Worm (Caenorhabditis elegans): Measurements from ENCODE around the gene ubxn-6.

Gene ubxn-6

ce11 chrIV:4795111-4795510 is 14.2 kb downstream of the ubxn-6 start:
- no peak for TF ChIP-seq unc-62 (GFP tag; optimal IDR thresholded peaks at IDR 0.05)

- no peak for TF ChIP-seq unc-62 (GFP tag; optimal IDR thresholded peaks at IDR 0.05)
Observed at ce11 chrIV:4789445-4789844, 19.9 kb downstream of the ubxn-6 start, which contains the start of gene R11E3.1. TSS of gene R11E3.1 (plus strand) at chrIV:4789745.

DNA sequence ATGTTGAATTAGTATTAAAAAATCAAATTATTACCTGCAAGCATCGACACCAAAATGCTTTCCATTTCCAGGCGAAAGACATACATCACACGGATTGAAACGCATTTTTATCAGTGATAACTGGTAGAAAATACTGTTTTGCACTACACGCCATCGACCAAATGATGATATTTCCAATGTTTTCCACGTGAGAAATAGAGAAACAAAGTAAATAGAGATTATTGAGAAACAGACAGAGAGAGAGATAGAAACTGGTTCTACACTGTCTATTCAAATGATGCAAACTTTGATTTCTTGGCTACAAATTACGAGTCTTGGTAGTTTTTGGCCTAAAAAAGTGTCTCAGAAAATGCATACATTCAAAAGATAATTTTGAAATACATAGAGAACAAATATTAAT is 21.0 kb downstream of the ubxn-6 start, which contains the start of gene nhr-104:
TSS of gene nhr-104 (minus strand) at position 361 of the 400 bp plus-strand sequence.
- TF ChIP-seq unc-62 (GFP tag; optimal IDR thresholded peaks at IDR 0.05): no peak

DNA sequence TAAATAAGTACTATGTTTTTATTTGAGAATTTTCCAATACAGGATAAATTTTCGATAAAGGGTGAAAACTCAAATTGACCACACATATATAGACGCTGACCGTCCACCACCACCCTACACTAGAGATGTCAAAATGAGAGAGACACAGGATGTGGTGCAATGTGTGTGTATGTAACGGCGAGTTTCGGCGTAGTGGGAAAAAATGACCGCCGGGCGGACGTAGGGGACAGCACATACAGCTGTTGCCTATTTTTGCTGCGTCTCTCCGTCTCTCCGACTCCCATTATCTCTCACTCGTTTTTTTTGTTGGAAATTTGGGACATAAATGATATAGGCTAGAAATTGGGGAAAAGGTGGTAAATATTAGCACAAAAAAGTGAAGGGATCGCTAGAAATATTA is 28.2 kb downstream of the ubxn-6 start:
- TF ChIP-seq unc-62 (GFP tag; optimal IDR thresholded peaks at IDR 0.05): no peak

ce11 chrIV:4780129-4780528 is 29.2 kb downstream of the ubxn-6 start, which contains the start of gene set-15:
TSS of gene set-15 (minus strand) at chrIV:4780229.
- TF ChIP-seq unc-62 (GFP tag; optimal IDR thresholded peaks at IDR 0.05): no peak

DNA sequence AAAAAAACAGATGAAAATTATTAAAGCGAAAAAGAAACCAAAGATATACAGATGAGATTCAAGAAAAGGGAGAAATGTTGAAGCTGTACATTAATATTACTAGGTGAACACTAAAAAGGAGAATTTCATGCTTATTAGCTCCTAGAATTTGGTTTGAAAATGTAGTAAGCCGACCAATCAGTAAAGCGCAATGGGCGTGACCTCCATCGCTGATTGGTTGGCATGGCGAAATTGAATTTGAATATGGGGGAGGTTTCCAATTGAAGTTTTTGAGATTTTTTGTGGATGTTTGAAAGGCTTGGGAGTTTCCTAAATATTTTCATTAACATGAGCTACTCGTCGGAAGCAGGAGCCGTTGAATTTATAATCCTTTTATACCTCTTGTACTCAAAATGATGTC is 32.8 kb downstream of the ubxn-6 start:
- no peak for TF ChIP-seq unc-62 (GFP tag; optimal IDR thresholded peaks at IDR 0.05)

DNA sequence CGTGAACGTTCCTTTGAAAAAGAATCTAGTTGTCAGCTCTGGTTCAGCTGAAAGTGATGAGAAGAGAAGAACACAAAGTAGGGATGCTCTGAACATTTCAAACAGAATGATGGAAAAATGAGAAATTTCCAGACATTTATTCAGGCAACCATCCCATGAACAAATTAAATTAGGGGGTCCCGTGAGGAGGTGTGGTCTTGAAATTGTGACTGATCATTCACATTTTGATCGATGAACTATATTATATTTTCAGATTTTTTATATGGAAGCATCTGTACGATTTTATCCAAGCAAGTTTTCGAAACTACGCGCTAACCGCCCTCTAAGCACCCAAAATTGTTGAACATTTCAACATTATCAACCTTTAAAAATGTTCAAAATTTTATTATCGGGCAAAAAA is 33.3 kb downstream of the ubxn-6 start, which contains the start of gene R11E3.19:
TSS of gene R11E3.19 (minus strand) at position 101 of the 400 bp plus-strand sequence.
- TF ChIP-seq unc-62 (GFP tag; optimal IDR thresholded peaks at IDR 0.05): no peak

- no peak for TF ChIP-seq unc-62 (GFP tag; optimal IDR thresholded peaks at IDR 0.05)
Observed at ce11 chrIV:4771792-4772191, 37.5 kb downstream of the ubxn-6 start, which contains the start of gene R11E3.2. TSS of gene R11E3.2 (plus strand) at chrIV:4772092.

DNA sequence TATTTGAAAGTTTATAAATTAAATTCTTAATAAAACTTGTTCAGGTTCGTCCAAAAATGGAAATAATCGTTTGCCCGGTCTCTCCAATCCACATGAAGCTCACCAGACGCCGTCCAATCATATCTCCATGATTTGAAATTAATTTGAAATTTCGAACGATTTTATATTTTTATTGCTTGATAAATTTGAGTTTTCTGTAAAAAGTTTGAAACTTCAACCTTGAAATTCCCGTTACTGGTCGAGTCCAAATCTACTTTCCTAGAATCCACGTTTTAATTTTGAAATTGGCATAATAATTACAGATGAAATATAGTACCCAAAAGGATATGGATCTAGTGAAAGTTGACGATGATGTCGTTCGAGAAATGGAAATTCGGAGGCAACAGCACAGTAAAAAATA is 44.9 kb downstream of the ubxn-6 start, which contains the start of gene npp-26:
TSS of gene npp-26 (plus strand) at position 301 of the 400 bp plus-strand sequence.
- TF ChIP-seq unc-62 (GFP tag; optimal IDR thresholded peaks at IDR 0.05): no peak

DNA sequence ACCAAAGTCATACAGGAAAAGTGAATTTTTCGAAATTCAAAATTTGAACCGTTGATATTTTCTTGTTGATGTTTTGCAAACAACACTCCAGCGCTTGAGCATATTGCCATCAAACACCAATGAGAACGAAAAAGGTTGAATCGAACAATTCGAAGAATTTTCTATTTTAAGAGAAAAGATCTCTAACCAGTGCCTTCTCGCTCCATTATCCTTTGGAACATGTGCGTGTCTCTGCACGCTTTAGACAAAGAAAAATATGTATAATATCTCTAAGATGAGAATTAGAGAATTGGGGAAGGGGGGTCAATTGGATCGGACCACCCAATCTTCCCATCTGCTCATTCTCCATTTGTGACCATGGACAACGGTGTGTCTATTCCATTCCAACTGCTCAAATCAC is 45.5 kb downstream of the ubxn-6 start, which contains the start of gene Y17G9B.2:
TSS of gene Y17G9B.2 (plus strand) at position 301 of the 400 bp plus-strand sequence.
- no peak for TF ChIP-seq unc-62 (GFP tag; optimal IDR thresholded peaks at IDR 0.05)

DNA sequence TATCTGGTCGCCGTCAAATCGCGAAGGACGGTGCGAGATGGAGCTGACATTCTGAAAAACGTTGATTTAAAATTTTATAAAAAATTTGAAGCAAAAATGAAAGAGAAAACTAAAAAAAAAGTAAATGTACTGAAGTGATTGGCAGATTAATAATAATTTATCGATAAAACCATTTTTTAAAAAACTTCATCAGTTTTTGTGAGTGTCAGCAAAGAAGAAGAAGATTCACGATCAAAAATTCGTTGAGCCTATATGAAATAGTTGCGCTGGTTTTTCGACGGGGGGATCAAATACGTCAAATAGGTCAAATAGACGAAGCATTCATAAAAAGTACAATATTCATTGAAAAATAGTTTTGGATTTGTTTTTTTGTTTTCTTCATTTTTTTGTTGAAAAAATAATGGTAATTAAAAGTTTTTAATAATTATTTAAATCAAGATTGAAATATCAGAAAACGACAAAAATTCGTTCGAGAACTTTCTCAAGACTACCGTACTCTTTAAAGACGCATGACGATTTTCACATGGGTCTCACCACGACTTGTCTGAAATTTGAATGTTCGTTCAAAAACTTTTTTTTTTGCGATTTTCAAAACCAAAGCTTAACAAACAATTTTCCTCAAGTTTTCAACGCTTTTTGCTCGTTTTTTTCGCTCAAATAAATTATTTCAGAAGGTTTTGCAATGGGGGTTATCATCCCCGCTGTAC is 48.8 kb downstream of the ubxn-6 start, which contains the start of the genes memi-1 and cyp-31A3:
TSS of gene memi-1 (minus strand) at position 51 of the 707 bp plus-strand sequence.
TSS of gene cyp-31A3 (plus strand) at position 672 of the 707 bp plus-strand sequence.
- no peak for TF ChIP-seq unc-62 (GFP tag; optimal IDR thresholded peaks at IDR 0.05)

DNA sequence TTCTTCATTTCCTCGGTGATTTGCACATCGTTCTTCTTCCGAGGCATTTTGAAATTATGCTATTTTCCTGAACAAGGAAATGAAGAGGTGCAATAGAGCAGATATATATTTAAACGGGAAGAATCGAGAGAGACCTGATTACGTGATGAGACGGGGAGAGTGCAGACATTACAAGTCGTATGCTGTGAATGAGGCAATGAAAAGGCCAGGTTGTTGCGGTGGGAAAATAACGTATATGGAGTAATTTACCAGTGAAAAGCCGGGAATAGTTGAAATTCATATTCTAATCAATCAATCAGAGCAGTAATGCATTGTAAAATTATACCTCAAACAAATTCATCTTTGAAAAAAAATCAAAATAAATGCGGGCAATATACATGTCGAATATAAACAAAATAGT is 50.6 kb downstream of the ubxn-6 start, which contains the start of gene Y17G9B.8:
TSS of gene Y17G9B.8 (minus strand) at position 182 of the 400 bp plus-strand sequence.
- TF ChIP-seq unc-62 (GFP tag; optimal IDR thresholded peaks at IDR 0.05): no peak

Data from whole organism, dauer.